Fruit fly (Drosophila melanogaster): ENCODE results near the gene CG7246.

CG7246 gene

dm6 chrX:9128012-9128280 is 47.1 kb upstream of the CG7246 start:
- no peak for TF ChIP-seq CG11560 (tag; IDR thresholded peaks at IDR 0.05)
- no peak for TF ChIP-seq Awh (GFP tag; IDR thresholded peaks at IDR 0.05)
- TF ChIP-seq gsb-n (tag; optimal IDR thresholded peaks at IDR 0.05), result peak; percentile 84
- no peak for TF ChIP-seq bigmax (GFP tag; optimal IDR thresholded peaks at IDR 0.05)
- peak; percentile 48; the same call in 2 of the 4 replicates for TF ChIP-seq Dll (GFP tag; IDR thresholded peaks at IDR 0.05; ENCODE audit: partially characterized antibody)
- 0 out of 2 replicates have a peak, but pooled peaks have one; percentile 38 for TF ChIP-seq Scr (GFP tag; IDR thresholded peaks at IDR 0.05; ENCODE audit: partially characterized antibody)
- no peak for TF ChIP-seq CG12236 (GFP tag; optimal IDR thresholded peaks at IDR 0.05)
- no peak for TF ChIP-seq CG14965 (GFP tag; optimal IDR thresholded peaks at IDR 0.05; ENCODE audit: borderline replicate concordance)
- TF ChIP-seq CHES-1-like (GFP tag; optimal IDR thresholded peaks at IDR 0.05), result no peak
- TF ChIP-seq CG17361 (GFP tag; IDR thresholded peaks at IDR 0.05), result no peak
- TF ChIP-seq ftz-f1 (GFP tag; optimal IDR thresholded peaks at IDR 0.05), result no peak
- no peak for TF ChIP-seq CG5180 (GFP tag; optimal IDR thresholded peaks at IDR 0.05)
- no peak for TF ChIP-seq CG10959 (GFP tag; IDR thresholded peaks at IDR 0.05)
- TF ChIP-seq caup (GFP tag; optimal IDR thresholded peaks at IDR 0.05; ENCODE audit: severe bottlenecking), result no peak
- TF ChIP-seq CG10209 (GFP tag; optimal IDR thresholded peaks at IDR 0.05), result no peak
- TF ChIP-seq CG6689 (GFP tag; IDR thresholded peaks at IDR 0.05), result no peak
- TF ChIP-seq Poxn (GFP tag; IDR thresholded peaks at IDR 0.05), result no peak
- TF ChIP-seq CG2199 (GFP tag; IDR thresholded peaks at IDR 0.05), result no peak
- TF ChIP-seq Nf-YA (GFP tag; IDR thresholded peaks at IDR 0.05), result no peak
- TF ChIP-seq hkb (optimal IDR thresholded peaks at IDR 0.05), result no peak
- TF ChIP-seq hkb (GFP tag; IDR thresholded peaks at IDR 0.05), result no peak
- TF ChIP-seq lab (GFP tag; optimal IDR thresholded peaks at IDR 0.05), result no peak
- TF ChIP-seq CG10543 (GFP tag; optimal IDR thresholded peaks at IDR 0.05), result no peak
- TF ChIP-seq row (GFP tag; IDR thresholded peaks at IDR 0.05), result peak; percentile 38; the same call in 2 of the 3 replicates
- TF ChIP-seq tna (GFP tag; IDR thresholded peaks at IDR 0.05; ENCODE audit: partially characterized antibody), result no peak
- TF ChIP-seq CG9609 (GFP tag; optimal IDR thresholded peaks at IDR 0.05), result no peak
- TF ChIP-seq CG16813 (GFP tag; IDR thresholded peaks at IDR 0.05; ENCODE audit: partially characterized antibody), result no peak
- TF ChIP-seq CG3726 (GFP tag; IDR thresholded peaks at IDR 0.05), result no peak
- no peak for TF ChIP-seq CG9797 (GFP tag; optimal IDR thresholded peaks at IDR 0.05)
- no peak for TF ChIP-seq gsb (GFP tag; IDR thresholded peaks at IDR 0.05)
- no peak for TF ChIP-seq az2 (GFP tag; optimal IDR thresholded peaks at IDR 0.05)
- TF ChIP-seq Optix (GFP tag; IDR thresholded peaks at IDR 0.05), result no peak
- no peak for TF ChIP-seq Myb (GFP tag; optimal IDR thresholded peaks at IDR 0.05)
- TF ChIP-seq klu (GFP tag; IDR thresholded peaks at IDR 0.05), result no peak
- TF ChIP-seq onecut (GFP tag; IDR thresholded peaks at IDR 0.05), result no peak
- no peak for TF ChIP-seq PHDP (tag; optimal IDR thresholded peaks at IDR 0.05)
- no peak for TF ChIP-seq Fer3 (tag; optimal IDR thresholded peaks at IDR 0.05)
- no peak for TF ChIP-seq zfh2 (GFP tag; optimal IDR thresholded peaks at IDR 0.05)
- no peak for TF ChIP-seq D19B (GFP tag; optimal IDR thresholded peaks at IDR 0.05)
- peak; percentile 13 for TF ChIP-seq sqz (GFP tag; optimal IDR thresholded peaks at IDR 0.05)
- no peak for TF ChIP-seq stwl (tag; optimal IDR thresholded peaks at IDR 0.05)
- TF ChIP-seq yki (optimal IDR thresholded peaks at IDR 0.05), result no peak
- TF ChIP-seq CG13424 (tag; optimal IDR thresholded peaks at IDR 0.05), result no peak
- no peak for TF ChIP-seq CG18476 (GFP tag; optimal IDR thresholded peaks at IDR 0.05)
- peak; percentile 52 for TF ChIP-seq sens (GFP tag)
- no peak for TF ChIP-seq Bteb2 (GFP tag; optimal IDR thresholded peaks at IDR 0.05)
- no peak for TF ChIP-seq Bgb (GFP tag; IDR thresholded peaks at IDR 0.05; ENCODE audit: partially characterized antibody)
- TF ChIP-seq pb (GFP tag; optimal IDR thresholded peaks at IDR 0.05), result no peak
- TF ChIP-seq CG7372 (GFP tag; IDR thresholded peaks at IDR 0.05), result no peak
- TF ChIP-seq CG9727 (GFP tag; optimal IDR thresholded peaks at IDR 0.05), result no peak
- TF ChIP-seq ind (GFP tag; optimal IDR thresholded peaks at IDR 0.05), result no peak
- no peak for TF ChIP-seq CG8359 (GFP tag; optimal IDR thresholded peaks at IDR 0.05; ENCODE audit: borderline replicate concordance)
- TF ChIP-seq Elba2 (GFP tag; optimal IDR thresholded peaks at IDR 0.05), result no peak
